Worm (Caenorhabditis elegans): ENCODE data around the gene hlh-15.

DNA sequence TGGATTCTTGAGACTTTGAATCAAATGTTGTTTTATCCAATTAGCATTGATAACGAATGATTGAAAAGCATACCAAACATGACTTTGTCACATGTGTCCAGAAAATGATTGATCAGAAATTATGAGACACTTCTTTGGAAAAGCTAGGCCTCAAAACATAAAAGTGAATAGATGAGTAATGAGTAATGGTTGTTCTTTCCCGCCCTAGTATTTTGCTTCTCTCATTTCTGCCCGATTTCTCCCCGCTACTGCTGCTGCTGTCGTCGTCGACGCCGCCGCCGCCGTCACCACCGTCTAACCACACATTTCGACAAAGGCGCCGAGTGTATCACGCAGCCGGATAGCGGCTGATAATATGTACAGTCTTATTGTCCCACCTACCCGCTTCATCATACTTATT, 27.7 kb downstream of the hlh-15 start, which contains the start of gene F47G3.1:
- TF ChIP-seq ztf-29 (GFP tag; IDR thresholded peaks at IDR 0.05) (no peak), klf-2 (GFP tag; conservative IDR thresholded peaks at IDR 0.05) (no peak), med-1 (GFP tag; optimal IDR thresholded peaks at IDR 0.05; ENCODE audit: insufficient read depth) (no peak), ztf-23 (GFP tag; IDR thresholded peaks at IDR 0.05) (no peak), T22C8.4 (GFP tag; IDR thresholded peaks at IDR 0.05) (no peak), flt-1 (GFP tag; IDR thresholded peaks at IDR 0.05) (no peak)
